Worm (Caenorhabditis elegans): ENCODE measurements around the gene fbxa-77.

The fbxa-77 gene

DNA sequence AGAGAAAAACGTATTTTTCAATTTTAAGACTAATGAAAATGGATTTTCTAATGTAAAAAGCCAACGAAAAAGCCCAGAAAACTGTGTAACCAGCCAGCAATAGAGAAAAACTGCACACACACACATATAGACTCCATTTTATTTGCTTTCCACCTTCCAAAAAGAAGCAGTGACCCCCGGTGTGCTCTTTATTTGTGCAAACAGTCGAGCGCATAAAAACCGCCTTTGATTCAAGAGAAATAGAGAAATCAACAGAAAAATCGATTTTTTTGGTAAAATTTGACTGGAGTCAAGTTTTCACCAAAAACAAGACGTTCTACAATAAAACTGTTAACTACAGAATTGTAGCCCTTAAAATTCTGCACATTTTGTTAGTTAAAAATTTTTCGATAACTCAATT lies 20.7 kb upstream of the fbxa-77 start:
- TF ChIP-seq lsl-1 (GFP tag; optimal IDR thresholded peaks at IDR 0.05) (no peak), ztf-25 (GFP tag; IDR thresholded peaks at IDR 0.05) (no peak), dpff-1 (tag; optimal IDR thresholded peaks at IDR 0.05) (no peak), sdz-38 (tag; optimal IDR thresholded peaks at IDR 0.05) (no peak), ceh-100 (GFP tag; IDR thresholded peaks at IDR 0.05) (no peak), gei-17 (GFP tag; optimal IDR thresholded peaks at IDR 0.05) (no peak), nhr-120 (GFP tag; IDR thresholded peaks at IDR 0.05) (no peak), D2030.7 (GFP tag; IDR thresholded peaks at IDR 0.05) (no peak), nhr-80 (tag; optimal IDR thresholded peaks at IDR 0.05) (no peak), madf-10 (tag; optimal IDR thresholded peaks at IDR 0.05) (no peak), snpc-1.3 (tag; optimal IDR thresholded peaks at IDR 0.05; ENCODE audit: insufficient read depth) (no peak), mxl-1 (tag; optimal IDR thresholded peaks at IDR 0.05) (no peak), let-607 (tag; optimal IDR thresholded peaks at IDR 0.05) (no peak)

- TF ChIP-seq rec-8 (tag; optimal IDR thresholded peaks at IDR 0.05) (no peak), lin-40 (tag; optimal IDR thresholded peaks at IDR 0.05) (no peak), sea-2 (GFP tag; IDR thresholded peaks at IDR 0.05) (no peak), athp-1 (tag; optimal IDR thresholded peaks at IDR 0.05) (no peak), somi-1 (GFP tag; optimal IDR thresholded peaks at IDR 0.05) (no peak), hmg-1.2 (GFP tag; IDR thresholded peaks at IDR 0.05) (peak; percentile 79), ceh-79 (tag; optimal IDR thresholded peaks at IDR 0.05) (no peak), atf-7 (tag; optimal IDR thresholded peaks at IDR 0.05) (no peak), chd-7 (tag; optimal IDR thresholded peaks at IDR 0.05) (no peak), C17E4.6 (GFP tag; IDR thresholded peaks at IDR 0.05) (no peak), nfyb-1 (GFP tag; IDR thresholded peaks at IDR 0.05) (no peak), pbrm-1 (GFP tag; IDR thresholded peaks at IDR 0.05) (no peak), let-526 (GFP tag; IDR thresholded peaks at IDR 0.05) (no peak), attf-3 (GFP tag; conservative IDR thresholded peaks at IDR 0.05) (no peak), zfh-2 (GFP tag; conservative IDR thresholded peaks at IDR 0.05) (peak; percentile 63), sptf-2 (GFP tag; optimal IDR thresholded peaks at IDR 0.05) (no peak)
Observed at ce11 chrIII:1229510-1229909, 19.8 kb upstream of the fbxa-77 start.

ce11 chrIII:1230174-1230573 lies 19.1 kb upstream of the fbxa-77 start, which contains the start of gene pes-4:
pes-4 (minus strand) TSS chrIII:1230274.
- TF ChIP-seq lir-1 (GFP tag; conservative IDR thresholded peaks at IDR 0.05) (no peak), dpl-1 (GFP tag; optimal IDR thresholded peaks at IDR 0.05) (no peak), hmg-1.2 (GFP tag; IDR thresholded peaks at IDR 0.05) (peak; percentile 46; the same call in 1 of the 2 replicates), ceh-100 (GFP tag; IDR thresholded peaks at IDR 0.05) (no peak)

ce11 chrIII:1230672-1231071 lies 18.6 kb upstream of the fbxa-77 start:
- TF ChIP-seq rpc-1 (optimal IDR thresholded peaks at IDR 0.05): peak; percentile 13
- TF ChIP-seq rpc-1 (tag; optimal IDR thresholded peaks at IDR 0.05): peak; percentile 60
- no peak for TF ChIP-seq D2030.7 (GFP tag; IDR thresholded peaks at IDR 0.05)
- TF ChIP-seq tlf-1 (GFP tag; optimal IDR thresholded peaks at IDR 0.05): no peak
- TF ChIP-seq bed-1 (GFP tag; IDR thresholded peaks at IDR 0.05): no peak
- TF ChIP-seq tbp1 (GFP tag; optimal IDR thresholded peaks at IDR 0.05): peak; percentile 82
- TF ChIP-seq dox-1 (GFP tag; IDR thresholded peaks at IDR 0.05): no peak
- peak; percentile 65 for TF ChIP-seq B0261.1 (tag; optimal IDR thresholded peaks at IDR 0.05)

All from whole organism, young adult.